Worm (Caenorhabditis elegans) whole organism, young adult: Measurements from ENCODE around the gene C28H8.3.

Experiments used
- Y53F4B.3 ChIP-seq: fragments of 200-800 bp; sonication (Bioruptor generic); IDR thresholded peaks from 2 replicates; pipeline ENCODE4 v1.3.6; 2022; ENCODE audit warnings: missing genetic modification reagents, missing genetic modification characterization, missing compliant biosample characterization
- ZK185.1 ChIP-seq: sonication (generic microtip); optimal IDR thresholded peaks from 2 replicates; lab custom pipeline; 2016; ENCODE audit warnings: mild to moderate bottlenecking, missing genetic modification characterization, missing compliant biosample characterization; ENCODE audit not compliant: poor library complexity, severe bottlenecking
- lin-26 ChIP-seq: fragments of 200-800 bp; sonication (Bioruptor generic); IDR thresholded peaks from 2 replicates; pipeline ENCODE4 v1.3.6; 2022; ENCODE audit warnings: missing genetic modification reagents, missing genetic modification characterization, missing compliant biosample characterization
- nhr-90 ChIP-seq: sonication (generic microtip); optimal IDR thresholded peaks from 2 replicates; lab custom pipeline; 2016; ENCODE audit warnings: missing genotype, mild to moderate bottlenecking, missing genetic modification characterization, missing compliant biosample characterization
- tbp1 ChIP-seq: fragments of 200-800 bp; sonication (Bioruptor generic); optimal IDR thresholded peaks from 2 replicates; lab custom pipeline; 2018; ENCODE audit warnings: mild to moderate bottlenecking, missing genetic modification characterization, missing compliant biosample characterization

DNA sequence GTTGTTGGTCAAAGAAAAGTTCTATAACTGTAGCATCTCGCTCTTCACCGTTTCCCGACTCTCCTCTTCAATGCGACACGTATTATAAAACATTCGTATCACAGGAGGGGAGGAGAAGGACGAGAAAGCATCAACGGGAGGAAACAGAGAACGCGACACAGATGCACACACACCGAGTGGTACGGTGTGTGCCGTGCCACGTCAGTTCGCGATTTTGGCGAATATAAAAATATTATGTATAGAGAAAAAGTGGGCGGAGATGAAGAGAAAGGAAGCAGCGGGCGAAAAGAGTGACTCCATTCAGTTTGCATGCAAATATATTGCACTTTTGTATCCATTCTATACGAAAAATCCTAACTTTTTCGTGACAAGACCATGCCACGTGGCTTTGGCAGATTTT lies 6.2 kb downstream of the C28H8.3 start:
- TF ChIP-seq Y53F4B.3 (GFP tag; lab: Robert Waterston, UW) (no peak), tbp1 (GFP tag; lab: Kevin White, UChicago) (no peak), nhr-90 (tag; lab: Kevin White, UChicago) (no peak), lin-26 (GFP tag; lab: Robert Waterston, UW) (no peak), ZK185.1 (tag; lab: Kevin White, UChicago) (no peak)
